Fruit fly (Drosophila melanogaster): ENCODE results near the gene PCID2.

The PCID2 gene

DNA sequence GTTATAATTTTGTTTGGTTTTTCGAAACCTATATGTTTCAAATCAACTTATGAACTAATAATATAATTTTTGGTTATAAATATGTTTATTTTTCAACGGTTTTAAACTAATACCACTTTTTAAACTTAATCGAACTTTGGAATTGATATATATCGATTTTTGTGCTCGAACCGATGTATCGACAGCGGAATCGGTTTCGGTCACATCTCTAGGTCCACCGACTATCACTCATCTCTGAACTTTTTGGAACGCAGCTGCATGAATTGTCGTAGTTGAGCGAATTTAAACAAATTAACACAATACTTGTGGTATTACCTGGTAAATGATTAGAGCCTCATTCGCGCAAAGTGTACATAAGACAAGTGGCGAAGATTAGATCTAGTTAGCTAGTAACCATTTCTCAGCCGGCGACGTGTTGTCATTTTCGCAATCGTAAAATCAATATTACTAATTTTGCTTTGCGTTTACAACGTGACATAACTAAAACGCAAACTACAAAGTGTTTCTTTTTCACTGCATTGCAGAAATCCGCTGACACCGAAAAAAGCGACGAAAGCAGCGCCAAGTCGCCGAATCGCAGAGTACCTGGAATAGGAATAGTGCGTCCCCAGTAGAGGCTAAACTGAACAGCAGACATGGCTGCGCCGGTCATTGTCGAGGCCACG lies 1.7 kb downstream of the PCID2 start, which contains the start of gene Apt1:
Apt1 (plus strand) TSS at position 219 of the 665 bp plus-strand sequence.
- peak in 1 of 2 experiments; percentile 16 for TF ChIP-seq CTCF (optimal IDR thresholded peaks at IDR 0.05)
- no peak for TF ChIP-seq CG8478 (optimal IDR thresholded peaks at IDR 0.05)

DNA sequence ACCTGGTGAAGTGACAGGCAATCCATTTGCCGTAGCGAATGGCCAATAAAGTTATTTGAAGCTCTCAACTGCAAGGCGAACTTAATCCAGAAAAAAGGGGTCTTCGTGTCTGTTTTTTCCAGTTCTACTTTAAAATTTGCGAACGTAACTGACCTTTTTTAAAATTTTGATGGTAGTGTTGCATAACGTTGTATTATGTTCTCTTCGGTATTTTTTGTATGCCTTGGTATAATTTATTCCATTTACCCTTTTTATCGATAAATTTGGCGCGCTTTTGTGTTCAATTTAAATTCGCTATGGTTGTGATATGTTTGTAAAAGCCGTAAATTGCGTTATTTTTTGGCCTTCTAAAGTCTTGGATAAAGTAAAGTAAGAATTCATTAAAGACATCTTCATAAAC lies 4.4 kb downstream of the PCID2 start:
- no peak for TF ChIP-seq CG8478 (optimal IDR thresholded peaks at IDR 0.05)
- TF ChIP-seq CTCF (optimal IDR thresholded peaks at IDR 0.05), result no peak

DNA sequence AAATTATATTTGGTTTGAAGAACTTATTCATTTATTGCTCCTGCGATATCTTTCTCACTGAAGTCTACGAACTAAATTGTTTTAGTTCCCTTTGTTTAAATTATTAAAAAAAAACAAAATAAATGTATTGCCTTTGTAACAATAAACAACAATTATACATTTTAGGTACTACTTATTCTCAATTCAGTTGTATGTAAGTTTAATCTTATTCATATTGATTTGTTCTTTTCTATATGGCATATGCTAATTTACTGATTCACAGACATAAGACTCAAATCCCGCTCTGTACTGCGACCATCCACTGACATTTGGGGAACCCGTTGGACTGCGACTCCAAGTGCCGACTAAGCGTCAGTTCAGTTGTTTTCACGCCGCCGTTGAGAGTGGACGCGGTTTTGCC lies 4.9 kb downstream of the PCID2 start, which contains the start of gene CG32091:
CG32091 (plus strand) TSS at position 301 of the 400 bp plus-strand sequence.
- TF ChIP-seq CG8478 (optimal IDR thresholded peaks at IDR 0.05) (no peak), CTCF (optimal IDR thresholded peaks at IDR 0.05) (no peak)

DNA sequence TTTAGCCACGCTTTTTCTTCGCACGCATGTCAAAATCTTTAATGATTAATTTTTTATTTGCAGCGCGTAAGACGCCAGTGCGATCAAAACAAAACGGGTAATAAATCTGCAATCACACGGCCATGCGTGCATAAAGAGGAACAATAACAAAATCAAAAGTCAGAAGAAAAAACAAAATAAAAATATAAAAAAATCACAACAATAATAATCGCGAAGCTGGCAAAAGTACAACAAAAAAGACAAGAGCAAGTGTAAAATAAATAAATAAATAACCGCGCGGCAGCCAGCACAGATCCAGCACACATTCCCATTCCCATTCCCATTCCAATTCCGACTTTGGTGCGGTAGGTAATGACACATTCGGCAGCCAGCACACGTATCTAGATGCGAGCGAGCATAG lies 8.3 kb downstream of the PCID2 start:
- TF ChIP-seq CTCF (optimal IDR thresholded peaks at IDR 0.05) (no peak), CG8478 (optimal IDR thresholded peaks at IDR 0.05) (no peak)

DNA sequence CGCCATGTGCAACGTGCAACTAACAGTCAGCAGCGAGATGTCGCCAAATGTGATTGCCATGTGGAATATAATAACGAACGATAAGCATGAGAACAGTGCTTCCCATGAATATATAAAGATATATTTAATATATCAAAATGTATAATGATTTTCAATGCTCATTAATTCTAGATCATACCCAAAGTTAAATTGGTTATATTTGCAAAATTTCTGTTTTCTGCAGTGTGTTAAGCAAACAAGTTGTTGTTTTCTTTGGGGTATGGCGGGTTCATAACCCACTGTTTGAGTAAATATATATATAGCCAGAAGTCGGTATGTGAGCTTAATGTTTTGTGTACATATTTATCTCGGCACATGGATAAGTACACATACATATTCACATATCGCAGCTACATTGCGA lies 10.6 kb downstream of the PCID2 start:
- no peak for TF ChIP-seq CG8478 (optimal IDR thresholded peaks at IDR 0.05)
- no peak for TF ChIP-seq CTCF (optimal IDR thresholded peaks at IDR 0.05)

DNA sequence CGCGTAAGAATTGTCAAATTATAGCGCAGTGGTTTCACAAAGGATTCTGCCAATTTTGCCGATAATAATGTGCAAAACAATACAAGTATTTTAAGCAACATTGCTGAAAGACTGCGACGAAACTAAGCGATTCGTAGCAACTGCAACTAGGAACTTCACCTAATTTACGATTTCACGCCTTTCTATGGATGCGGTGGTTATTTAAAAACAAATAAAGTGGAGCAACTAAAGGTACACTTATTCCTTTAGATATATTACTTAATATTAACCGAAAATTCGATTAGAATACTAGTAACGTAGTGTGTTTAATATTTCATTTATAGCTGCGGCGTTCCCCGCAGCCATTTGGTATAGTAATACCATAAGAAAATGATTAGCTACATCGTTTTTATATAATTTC lies 19.7 kb downstream of the PCID2 start, which contains the start of gene CG6071:
CG6071 (minus strand) TSS at position 101 of the 400 bp plus-strand sequence.
- TF ChIP-seq CG8478 (optimal IDR thresholded peaks at IDR 0.05) (no peak), CTCF (optimal IDR thresholded peaks at IDR 0.05) (no peak)

DNA sequence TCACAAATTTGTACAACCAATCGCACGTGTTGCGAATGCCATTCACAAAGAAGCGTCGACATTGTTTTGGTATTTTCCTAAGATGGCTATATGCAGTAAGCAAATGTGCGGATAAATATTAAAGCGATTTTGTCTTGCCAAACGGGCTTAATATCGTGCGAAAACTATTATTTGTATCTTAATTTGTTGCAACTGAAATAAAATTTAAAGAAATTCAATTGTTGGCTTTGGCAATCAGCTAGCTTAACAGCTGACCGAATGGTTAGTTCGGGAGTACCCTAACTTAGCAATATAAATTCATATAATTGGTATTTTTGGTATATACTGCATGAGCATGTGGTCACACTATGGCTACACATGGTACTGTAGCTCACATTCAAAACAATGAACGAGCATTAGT lies 22.2 kb downstream of the PCID2 start, which contains the start of the genes RIOK1 and Polr3H:
RIOK1 (minus strand) TSS at position 65 of the 400 bp plus-strand sequence.
Polr3H (plus strand) TSS at position 347 of the 400 bp plus-strand sequence.
- TF ChIP-seq CG8478 (optimal IDR thresholded peaks at IDR 0.05) (no peak), CTCF (optimal IDR thresholded peaks at IDR 0.05) (no peak)

DNA sequence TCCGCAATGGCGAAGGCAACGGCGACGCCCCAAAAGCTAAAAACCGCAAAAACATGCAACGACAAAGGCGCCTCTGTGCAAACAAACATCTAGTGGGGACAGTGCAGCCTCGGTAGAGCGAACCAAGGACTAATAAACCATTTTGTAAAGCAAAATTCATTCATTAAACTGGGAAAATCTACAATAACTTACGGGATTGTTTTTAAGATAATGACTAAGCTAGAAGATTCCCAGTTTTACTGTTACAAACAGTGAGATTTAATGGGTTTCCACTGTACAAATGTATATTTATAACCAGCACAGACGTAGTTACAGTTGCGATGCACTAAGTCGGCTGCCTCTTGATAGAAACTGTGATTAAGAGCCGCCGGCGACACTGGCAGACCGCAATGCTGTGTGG lies 29.9 kb downstream of the PCID2 start:
- TF ChIP-seq CTCF (optimal IDR thresholded peaks at IDR 0.05) (no peak), CG8478 (optimal IDR thresholded peaks at IDR 0.05) (no peak)
